Fruit fly (Drosophila melanogaster): ENCODE measurements around the gene Prx6a.

Gene Prx6a

dm6 chr2L:2855773-2856615 lies 22.0 kb downstream of the Prx6a start, which contains the start of the genes CG3104 and RpS21 (continued):
- TF ChIP-seq CG31224 (GFP tag; IDR thresholded peaks at IDR 0.05) (peak; percentile 75), kni (GFP tag; optimal IDR thresholded peaks at IDR 0.05) (peak; percentile 87), Deaf1 (tag; optimal IDR thresholded peaks at IDR 0.05) (peak; percentile 61), Eip74EF (GFP tag; optimal IDR thresholded peaks at IDR 0.05) (peak in 1 of 2 experiments; percentile 46), CG14667 (GFP tag; IDR thresholded peaks at IDR 0.05) (peak; percentile 86), pzg (GFP tag; optimal IDR thresholded peaks at IDR 0.05) (peak; percentile 90), Tbp (GFP tag; optimal IDR thresholded peaks at IDR 0.05) (peak; percentile 31), CG7556 (GFP tag; optimal IDR thresholded peaks at IDR 0.05) (peak; percentile 67), onecut (GFP tag; IDR thresholded peaks at IDR 0.05) (peak; percentile 91), CG11456 (GFP tag; IDR thresholded peaks at IDR 0.05) (peak; percentile 98), CG34422 (GFP tag; IDR thresholded peaks at IDR 0.05) (peak; percentile 94), Xbp1 (GFP tag; optimal IDR thresholded peaks at IDR 0.05) (peak; percentile 92), Hmx (GFP tag; optimal IDR thresholded peaks at IDR 0.05) (no peak), CG4730 (GFP tag; IDR thresholded peaks at IDR 0.05) (peak; percentile 77), YL-1 (GFP tag; optimal IDR thresholded peaks at IDR 0.05) (peak; percentile 99), hkb (optimal IDR thresholded peaks at IDR 0.05) (peak; percentile 87), hkb (GFP tag; IDR thresholded peaks at IDR 0.05) (peak; percentile 65; the same call in 1 of the 2 replicates), CG8924 (tag; optimal IDR thresholded peaks at IDR 0.05) (peak; percentile 60), Dll (GFP tag; IDR thresholded peaks at IDR 0.05; ENCODE audit: partially characterized antibody) (0 out of 4 replicates have a peak, but pooled peaks have one; percentile 31), amos (GFP tag; IDR thresholded peaks at IDR 0.05; ENCODE audit: partially characterized antibody) (peak; percentile 17; the same call in 1 of the 2 replicates), CG9817 (tag; optimal IDR thresholded peaks at IDR 0.05) (peak; percentile 86), Dfd (GFP tag; optimal IDR thresholded peaks at IDR 0.05) (no peak), NfI (GFP tag; optimal IDR thresholded peaks at IDR 0.05) (peak; percentile 93), fd3F (GFP tag; optimal IDR thresholded peaks at IDR 0.05) (peak; percentile 73), CG11085 (GFP tag; IDR thresholded peaks at IDR 0.05) (peak; percentile 95), Drgx (GFP tag; IDR thresholded peaks at IDR 0.05) (0 out of 2 replicates have a peak, but pooled peaks have one; percentile 22), Gug (GFP tag; IDR thresholded peaks at IDR 0.05) (peak; percentile 88), Gsc (GFP tag; IDR thresholded peaks at IDR 0.05) (no peak), CG1024 (GFP tag; IDR thresholded peaks at IDR 0.05) (peak; percentile 92), zfh2 (GFP tag; optimal IDR thresholded peaks at IDR 0.05) (peak; percentile 86), cato (GFP tag; optimal IDR thresholded peaks at IDR 0.05; ENCODE audit: borderline replicate concordance) (no peak), Ptx1 (GFP tag; IDR thresholded peaks at IDR 0.05) (peak; percentile 87), disco-r (GFP tag; optimal IDR thresholded peaks at IDR 0.05) (peak; percentile 56), CG2116 (GFP tag; optimal IDR thresholded peaks at IDR 0.05) (peak; percentile 70), Lhr (GFP tag; optimal IDR thresholded peaks at IDR 0.05) (peak; percentile 96), CG6272 (GFP tag; IDR thresholded peaks at IDR 0.05) (peak; percentile 68), cwo (GFP tag; optimal IDR thresholded peaks at IDR 0.05) (peak; percentile 63), CG17328 (GFP tag; IDR thresholded peaks at IDR 0.05) (peak; percentile 92), MBD-R2 (GFP tag; IDR thresholded peaks at IDR 0.05) (peak; percentile 53), cas (GFP tag; IDR thresholded peaks at IDR 0.05) (peak; percentile 61), lov (optimal IDR thresholded peaks at IDR 0.05) (no peak), lov (GFP tag; IDR thresholded peaks at IDR 0.05) (peak; percentile 94), CG12155 (GFP tag; optimal IDR thresholded peaks at IDR 0.05) (peak; percentile 87), hb (GFP tag; IDR thresholded peaks at IDR 0.05; ENCODE audit: partially characterized antibody) (no peak), Bteb2 (GFP tag; optimal IDR thresholded peaks at IDR 0.05) (peak; percentile 75), CG3995 (GFP tag; optimal IDR thresholded peaks at IDR 0.05) (peak; percentile 72), CG11247 (GFP tag; IDR thresholded peaks at IDR 0.05) (peak; percentile 95), mirr (GFP tag; optimal IDR thresholded peaks at IDR 0.05) (peak; percentile 89), H15 (GFP tag; IDR thresholded peaks at IDR 0.05) (peak; percentile 81), yki (optimal IDR thresholded peaks at IDR 0.05) (no peak)
